Worm (Caenorhabditis elegans) whole organism, L4 larva: ENCODE measurements around the gene W09C2.8.
A peak's percentile ranks its signal among the peaks of the same experiment; 100 is the strongest.

Experiments
- F26F4.8 ChIP-seq: fragments of 200-800 bp; sonication (Bioruptor generic); conservative IDR thresholded peaks from 2 replicates; pipeline ENCODE4 v1.3.6; 2022; ENCODE audit warnings: missing genetic modification characterization, missing compliant biosample characterization
- F44E2.7 ChIP-seq: fragments of 200-800 bp; sonication (Bioruptor generic); IDR thresholded peaks from 2 replicates; pipeline ENCODE4 v2.1.2; 2022; ENCODE audit warnings: missing genetic modification characterization, missing compliant biosample characterization
- F49E8.2 ChIP-seq: sonication (generic microtip); optimal IDR thresholded peaks from 2 replicates; lab custom pipeline; 2016; ENCODE audit warnings: missing compliant biosample characterization, mild to moderate bottlenecking, missing genetic modification characterization, borderline replicate concordance
- T26A8.4 ChIP-seq: fragments of 200-800 bp; sonication (Bioruptor generic); IDR thresholded peaks from 2 replicates; pipeline ENCODE4 v1.3.6; 2022; ENCODE audit warnings: missing genetic modification characterization, missing compliant biosample characterization
- Y105C5A.15 ChIP-seq: fragments of 200-800 bp; sonication (Bioruptor generic); IDR thresholded peaks from 2 replicates; pipeline ENCODE4 v1.3.6; 2022; ENCODE audit warnings: missing genetic modification characterization, missing compliant biosample characterization
- Y5F2A.4 ChIP-seq: fragments of 200-800 bp; sonication (Bioruptor generic); optimal IDR thresholded peaks from 2 replicates; lab custom pipeline; 2018; ENCODE audit warnings: mild to moderate bottlenecking, missing genetic modification characterization, missing compliant biosample characterization
- ZK546.5 ChIP-seq, 2 experiments: sonication (generic microtip); optimal IDR thresholded peaks; 2 replicates each; lab custom pipeline; 2017; ENCODE audit warnings: missing biosample characterization in 2 of 2, missing genetic modification characterization in 2 of 2
- aha-1 ChIP-seq: fragments of 150-350 bp; peaks from one replicate; lab custom pipeline; 2014; ENCODE audit warnings: missing biosample characterization, missing genetic modification characterization
- aly-2 ChIP-seq: sonication (generic microtip); optimal IDR thresholded peaks from 2 replicates; lab custom pipeline; 2018; ENCODE audit warnings: missing biosample characterization, missing genetic modification characterization
- ama-1 ChIP-seq: fragments of 150-350 bp; optimal IDR thresholded peaks from 2 replicates; lab custom pipeline; 2014; ENCODE audit warnings: inconsistent platforms, mixed read lengths
- ceh-28 ChIP-seq: fragments of 150-350 bp; optimal IDR thresholded peaks from 2 replicates; lab custom pipeline; 2014; ENCODE audit warnings: missing biosample characterization, missing genetic modification reagents, missing genetic modification characterization
- ces-1 ChIP-seq: fragments of 150-350 bp; sonication (generic microtip); optimal IDR thresholded peaks from 4 replicates; lab custom pipeline; 2014; ENCODE audit warnings: missing biosample characterization, missing genetic modification reagents, missing genetic modification characterization
- ctbp-1 ChIP-seq: fragments of 200-800 bp; sonication (Bioruptor generic); IDR thresholded peaks from 2 replicates; pipeline ENCODE4 v1.3.6; 2022; ENCODE audit warnings: missing genetic modification reagents, missing genetic modification characterization, missing compliant biosample characterization
- dmd-9 ChIP-seq: fragments of 200-800 bp; sonication (Bioruptor generic); IDR thresholded peaks from 2 replicates; pipeline ENCODE4 v1.3.6; 2022; ENCODE audit warnings: missing genetic modification reagents, missing genetic modification characterization, missing compliant biosample characterization
- duxl-1 ChIP-seq: sonication (generic microtip); optimal IDR thresholded peaks from 2 replicates; lab custom pipeline; 2016; ENCODE audit warnings: mild to moderate bottlenecking, missing genetic modification characterization, moderate library complexity, missing compliant biosample characterization; ENCODE audit not compliant: poor library complexity
- egl-27 ChIP-seq: sonication (generic microtip); optimal IDR thresholded peaks from 3 replicates; lab custom pipeline; 2017; ENCODE audit warnings: missing biosample characterization, missing genetic modification reagents, missing genetic modification characterization
- fkh-10 ChIP-seq: fragments of 150-350 bp; optimal IDR thresholded peaks from 2 replicates; lab custom pipeline; 2014; ENCODE audit warnings: missing biosample characterization, missing genetic modification reagents, missing genetic modification characterization
- fos-1 ChIP-seq: fragments of 150-350 bp; optimal IDR thresholded peaks from 2 replicates; lab custom pipeline; 2014; ENCODE audit warnings: missing biosample characterization, missing genetic modification characterization
- gei-8 ChIP-seq: fragments of 200-800 bp; sonication (Bioruptor generic); optimal IDR thresholded peaks from 2 replicates; lab custom pipeline; 2018; ENCODE audit warnings: mild to moderate bottlenecking, missing genetic modification characterization, missing compliant biosample characterization
- hif-1 ChIP-seq, 2 experiments: sonication (generic microtip); optimal IDR thresholded peaks; 2 replicates each; lab custom pipeline; 2016 to 2017; ENCODE audit warnings: missing compliant biosample characterization in 2 of 2, missing genetic modification characterization in 2 of 2, missing genetic modification reagents in 2 of 2, missing genotype in 2 of 2, mild to moderate bottlenecking in 1 of 2
- hlh-30 ChIP-seq: sonication (generic microtip); optimal IDR thresholded peaks from 2 replicates; lab custom pipeline; 2017; ENCODE audit warnings: antibody characterized with exemption, mild to moderate bottlenecking, missing genetic modification characterization, missing compliant biosample characterization; ENCODE audit not compliant: insufficient read depth
- hmg-1.1 ChIP-seq: fragments of 200-800 bp; sonication (Bioruptor generic); IDR thresholded peaks from 2 replicates; pipeline ENCODE4 v1.3.6; 2022; ENCODE audit warnings: missing genetic modification reagents, missing genetic modification characterization, missing compliant biosample characterization
- jun-1 ChIP-seq: fragments of 150-350 bp; optimal IDR thresholded peaks from 2 replicates; lab custom pipeline; 2014; ENCODE audit warnings: missing biosample characterization, missing genetic modification reagents, missing genetic modification characterization
- lin-1 ChIP-seq: fragments of 200-800 bp; sonication (Bioruptor generic); IDR thresholded peaks from 2 replicates; pipeline ENCODE4 v1.3.6; 2022; ENCODE audit warnings: missing genetic modification reagents, missing genetic modification characterization, missing compliant biosample characterization
- madf-5 ChIP-seq, 2 experiments: fragments of 200-800 bp; sonication (Bioruptor generic); IDR thresholded peaks; 2 replicates each; pipeline ENCODE4 v1.3.6; 2022; ENCODE audit warnings: missing compliant biosample characterization in 2 of 2, missing genetic modification characterization in 2 of 2
- madf-9 ChIP-seq: fragments of 200-800 bp; sonication (Bioruptor generic); conservative IDR thresholded peaks from 2 replicates; pipeline ENCODE4 v1.3.6; 2022; ENCODE audit warnings: missing genetic modification reagents, missing genetic modification characterization, missing compliant biosample characterization
- nhr-10 ChIP-seq: fragments of 150-350 bp; optimal IDR thresholded peaks from 2 replicates; lab custom pipeline; 2014; ENCODE audit warnings: missing biosample characterization, missing genetic modification characterization
- nhr-28 ChIP-seq: fragments of 150-350 bp; optimal IDR thresholded peaks from 2 replicates; lab custom pipeline; 2014; ENCODE audit warnings: missing biosample characterization, missing genetic modification characterization
- nhr-48 ChIP-seq: sonication (generic microtip); optimal IDR thresholded peaks from 2 replicates; lab custom pipeline; 2016; ENCODE audit warnings: mild to moderate bottlenecking, missing genetic modification characterization, missing compliant biosample characterization
- nhr-76 ChIP-seq: fragments of 150-350 bp; optimal IDR thresholded peaks from 2 replicates; lab custom pipeline; 2014; ENCODE audit warnings: missing biosample characterization, missing genetic modification characterization
- sdz-12 ChIP-seq: fragments of 200-800 bp; sonication (Bioruptor generic); optimal IDR thresholded peaks from 2 replicates; lab custom pipeline; 2018; ENCODE audit warnings: mild to moderate bottlenecking, missing genetic modification characterization, missing compliant biosample characterization
- snpc-1.2 ChIP-seq: fragments of 200-800 bp; sonication (Bioruptor generic); IDR thresholded peaks from 2 replicates; pipeline ENCODE4 v1.3.6; 2022; ENCODE audit warnings: missing genetic modification reagents, missing genetic modification characterization, missing compliant biosample characterization
- snpc-4 ChIP-seq: fragments of 150-350 bp; optimal IDR thresholded peaks from 2 replicates; lab custom pipeline; 2014; ENCODE audit warnings: missing biosample characterization, missing genetic modification characterization
- unc-62 ChIP-seq, 3 experiments: fragments of 150-350 bp in 1 of 3; sonication (generic microtip); optimal IDR thresholded peaks in 2 of 3; peaks in 1 of 3; 1 replicate in 1 of 3; 2 replicates in 2 of 3; lab custom pipeline; 2014 to 2017; ENCODE audit warnings: missing biosample characterization in 3 of 3, missing genetic modification characterization in 3 of 3, missing genetic modification reagents in 3 of 3, missing genotype in 1 of 3
- ztf-7 ChIP-seq: fragments of 150-350 bp; optimal IDR thresholded peaks from 2 replicates; lab custom pipeline; 2014; ENCODE audit warnings: missing biosample characterization, missing genetic modification characterization

The W09C2.8 gene

DNA sequence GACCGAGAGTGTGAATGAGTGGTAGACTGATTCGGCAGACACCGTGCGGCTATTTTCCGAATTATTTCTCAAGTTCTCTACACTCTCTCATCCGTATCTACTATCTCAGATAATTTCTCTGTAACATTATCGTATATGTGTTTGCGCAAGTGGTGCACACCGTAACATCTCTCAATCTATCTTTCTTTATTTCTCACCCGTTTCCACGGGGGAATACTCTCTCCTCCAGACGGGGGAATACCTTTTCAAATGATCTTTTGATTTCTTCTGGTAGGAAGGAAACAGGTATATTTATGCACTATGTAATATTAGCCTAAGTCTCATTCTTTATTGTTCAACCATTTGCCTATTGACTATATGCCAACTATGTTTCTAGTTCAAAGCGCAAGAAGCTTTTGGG lies 42.9 kb upstream of the W09C2.8 start:
- TF ChIP-seq jun-1 (tag; lab: Kevin White, UChicago) = no peak
- TF ChIP-seq aha-1 (tag; lab: Kevin White, UChicago) = peak; percentile 81
- TF ChIP-seq nhr-10 = peak; percentile 28

- TF ChIP-seq T26A8.4 (no peak), unc-62 (GFP tag; optimal IDR thresholded peaks at IDR 0.05 in 1 of 2; lab: Kevin White, UChicago) (peak in 1 of 2 experiments; percentile 20), unc-62 (tag; optimal IDR thresholded peaks at IDR 0.05; lab: Kevin White, UChicago) (no peak), snpc-4 (no peak), hif-1 (tag; optimal IDR thresholded peaks at IDR 0.05; lab: Kevin White, UChicago) (no peak), nhr-76 (tag; lab: Kevin White, UChicago) (no peak), ceh-28 (tag; lab: Kevin White, UChicago) (no peak), hlh-30 (tag; lab: Kevin White, UChicago) (no peak), F26F4.8 (GFP tag; lab: Robert Waterston, UW) (no peak), F44E2.7 (GFP tag; lab: Robert Waterston, UW) (no peak), ctbp-1 (GFP tag; lab: Robert Waterston, UW) (peak; percentile 9; the same call in 1 of the 2 replicates), madf-5 (GFP tag; IDR thresholded peaks at IDR 0.05; lab: Robert Waterston, UW) (no peak), duxl-1 (no peak), hmg-1.1 (no peak), F49E8.2 (tag; lab: Kevin White, UChicago) (no peak), nhr-28 (tag; lab: Kevin White, UChicago) (no peak), fkh-10 (GFP tag; lab: Kevin White, UChicago) (peak; percentile 73), sdz-12 (GFP tag; lab: Kevin White, UChicago) (no peak), Y5F2A.4 (GFP tag; lab: Kevin White, UChicago) (no peak), dmd-9 (no peak), egl-27 (tag; lab: Kevin White, UChicago) (no peak), nhr-48 (tag; lab: Kevin White, UChicago) (no peak), gei-8 (no peak), aha-1 (tag; lab: Kevin White, UChicago) (peak; percentile 5), Y105C5A.15 (no peak)
These were observed 35.8 kb upstream of the W09C2.8 start for ce11 chrIV:9659999-9660398.

DNA sequence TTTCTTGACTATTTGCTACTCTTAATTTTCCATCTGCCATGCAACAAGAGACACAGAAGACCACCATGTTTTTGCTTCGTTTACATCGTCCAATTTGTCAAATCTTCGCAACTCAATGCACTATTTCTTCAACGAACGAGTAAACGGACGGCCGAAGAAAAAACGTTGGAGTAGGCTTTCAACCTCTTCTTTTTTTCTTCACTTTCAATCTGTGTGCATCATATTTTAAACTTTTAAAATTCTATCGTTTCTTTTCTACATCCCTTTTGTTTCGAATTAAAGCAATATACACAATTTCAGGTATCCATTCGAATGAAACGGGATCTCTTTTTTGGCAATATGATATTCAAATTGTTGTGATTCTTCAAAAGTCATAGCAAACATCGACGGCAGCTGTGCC lies 33.6 kb upstream of the W09C2.8 start, which contains the start of gene acc-1:
TSS of gene acc-1 (plus strand) at position 301 of the 400 bp plus-strand sequence.
- TF ChIP-seq snpc-1.2 (GFP tag; lab: Robert Waterston, UW) (no peak), ztf-7 (tag; lab: Kevin White, UChicago) (no peak), ZK546.5 (tag; optimal IDR thresholded peaks at IDR 0.05; lab: Kevin White, UChicago) (no peak), nhr-28 (tag; lab: Kevin White, UChicago) (no peak), aly-2 (tag; lab: Kevin White, UChicago) (no peak), madf-9 (GFP tag; lab: Robert Waterston, UW) (no peak), snpc-4 (no peak), ama-1 (lab: Kevin White, UChicago) (no peak)

- no peak for TF ChIP-seq lin-1 (GFP tag; lab: Robert Waterston, UW)
- no peak for TF ChIP-seq dmd-9
- no peak for TF ChIP-seq fos-1
- peak; percentile 41 for TF ChIP-seq ces-1 (GFP tag; lab: Kevin White, UChicago)
- no peak for TF ChIP-seq sdz-12 (GFP tag; lab: Kevin White, UChicago)
- TF ChIP-seq, all 104 proteins: peak for 1
These were observed 31.4 kb upstream of the W09C2.8 start for ce11 chrIV:9655556-9655955.
